Fruit fly (Drosophila melanogaster): ENCODE measurements around the gene CG11498.

- TF ChIP-seq CG32264 (GFP tag; optimal IDR thresholded peaks at IDR 0.05) (no peak), sage (GFP tag; optimal IDR thresholded peaks at IDR 0.05) (no peak), sv (GFP tag; optimal IDR thresholded peaks at IDR 0.05) (no peak), Sp1 (GFP tag; optimal IDR thresholded peaks at IDR 0.05) (no peak), HLH106 (tag; optimal IDR thresholded peaks at IDR 0.05) (no peak), br (GFP tag; optimal IDR thresholded peaks at IDR 0.05) (no peak), Abd-B (GFP tag; optimal IDR thresholded peaks at IDR 0.05) (no peak), foxo (GFP tag; optimal IDR thresholded peaks at IDR 0.05) (no peak), h (GFP tag; optimal IDR thresholded peaks at IDR 0.05) (no peak), lola (GFP tag; optimal IDR thresholded peaks at IDR 0.05) (no peak), CG9705 (GFP tag; optimal IDR thresholded peaks at IDR 0.05) (no peak), usp (GFP tag; optimal IDR thresholded peaks at IDR 0.05) (no peak)
These were observed 30.8 kb upstream of the CG11498 start, which contains the start of gene CG9747 for dm6 chr3R:30191047-30191446.
